Fruit fly (Drosophila melanogaster) whole organism, adult: ENCODE results near the gene Muc12Ea.

ENCODE experiments used
- CG11617 ChIP-seq: fragments of 200-800 bp; sonication (Bioruptor generic); optimal IDR thresholded peaks from 2 replicates; lab custom pipeline; 2017; ENCODE audit warnings: mild to moderate bottlenecking, missing biosample characterization, missing genetic modification reagents, missing genetic modification characterization
- CG12768 ChIP-seq: fragments of 200-800 bp; sonication (Bioruptor generic); optimal IDR thresholded peaks from 2 replicates; lab custom pipeline; 2017; ENCODE audit warnings: missing biosample characterization, missing genetic modification characterization, mild to moderate bottlenecking, moderate library complexity, missing genetic modification reagents
- CG14711 ChIP-seq: fragments of 200-800 bp; sonication (Bioruptor generic); optimal IDR thresholded peaks from 2 replicates; lab custom pipeline; 2018; ENCODE audit warnings: missing biosample characterization, mild to moderate bottlenecking, missing genetic modification characterization, moderate library complexity
- CG1620 ChIP-seq: fragments of 200-800 bp; sonication (Bioruptor generic); optimal IDR thresholded peaks from 2 replicates; lab custom pipeline; 2016; ENCODE audit warnings: missing biosample characterization, missing genetic modification characterization
- CG33017 ChIP-seq: fragments of 200-800 bp; sonication (Bioruptor generic); optimal IDR thresholded peaks from 2 replicates; lab custom pipeline; 2018; ENCODE audit warnings: missing biosample characterization, mild to moderate bottlenecking, missing genetic modification characterization, moderate library complexity
- CG5204 ChIP-seq: fragments of 200-800 bp; sonication (Bioruptor generic); optimal IDR thresholded peaks from 2 replicates; lab custom pipeline; 2016; ENCODE audit warnings: missing biosample characterization, missing genetic modification characterization
- CG7045 ChIP-seq: fragments of 200-800 bp; sonication (Bioruptor generic); optimal IDR thresholded peaks from 2 replicates; lab custom pipeline; 2017; ENCODE audit warnings: missing biosample characterization, mild to moderate bottlenecking, missing genetic modification characterization
- CG7101 ChIP-seq: fragments of 200-800 bp; sonication (Bioruptor generic); optimal IDR thresholded peaks from 2 replicates; lab custom pipeline; 2018; ENCODE audit warnings: missing biosample characterization, mild to moderate bottlenecking, missing genetic modification characterization, moderate library complexity
- Clk ChIP-seq: fragments of 200-800 bp; sonication (Bioruptor generic); optimal IDR thresholded peaks from 2 replicates; lab custom pipeline; 2017; ENCODE audit warnings: missing biosample characterization, missing genetic modification characterization
- Crg-1 ChIP-seq: fragments of 200-800 bp; sonication (Bioruptor generic); optimal IDR thresholded peaks from 2 replicates; lab custom pipeline; 2016; ENCODE audit warnings: missing biosample characterization, missing genetic modification characterization
- Hr96 ChIP-seq: fragments of 200-800 bp; sonication (Bioruptor generic); optimal IDR thresholded peaks from 2 replicates; lab custom pipeline; 2016; ENCODE audit warnings: missing biosample characterization, missing genetic modification characterization
- Mnt ChIP-seq: fragments of 200-800 bp; sonication (Bioruptor generic); optimal IDR thresholded peaks from 2 replicates; lab custom pipeline; 2016; ENCODE audit warnings: missing biosample characterization, mild to moderate bottlenecking, missing genetic modification characterization
- bab1 ChIP-seq: fragments of 200-800 bp; sonication (Bioruptor generic); optimal IDR thresholded peaks from 3 replicates; lab custom pipeline; 2019; ENCODE audit warnings: missing biosample characterization, mild to moderate bottlenecking, missing genetic modification characterization, moderate library complexity
- cic ChIP-seq: fragments of 200-800 bp; sonication (Bioruptor generic); optimal IDR thresholded peaks from 2 replicates; lab custom pipeline; 2017; ENCODE audit warnings: missing biosample characterization, mild to moderate bottlenecking, missing genetic modification characterization, moderate library complexity
- cnc ChIP-seq, 2 experiments: fragments of >200 bp; optimal IDR thresholded peaks; 2 replicates each; lab custom pipeline; 2017
- kay ChIP-seq: fragments of 200-800 bp; sonication (Bioruptor generic); peaks from one replicate; lab custom pipeline; 2016; ENCODE audit warnings: missing biosample characterization, missing genetic modification characterization, borderline replicate concordance
- ovo ChIP-seq: fragments of 200-800 bp; sonication (Bioruptor generic); optimal IDR thresholded peaks from 2 replicates; lab custom pipeline; 2016; ENCODE audit warnings: missing biosample characterization, missing genetic modification characterization
- pad ChIP-seq: fragments of 200-800 bp; sonication (Bioruptor generic); optimal IDR thresholded peaks from 3 replicates; lab custom pipeline; 2017; ENCODE audit warnings: missing biosample characterization, missing genetic modification characterization, mild to moderate bottlenecking, moderate library complexity, missing genetic modification reagents
- tj ChIP-seq: fragments of 200-800 bp; sonication (Bioruptor generic); optimal IDR thresholded peaks from 3 replicates; lab custom pipeline; 2017; ENCODE audit warnings: missing biosample characterization, mild to moderate bottlenecking, missing genetic modification characterization, moderate library complexity
- toe ChIP-seq: fragments of 200-800 bp; sonication (Bioruptor generic); optimal IDR thresholded peaks from 2 replicates; lab custom pipeline; 2016; ENCODE audit warnings: missing biosample characterization, missing genetic modification characterization

The Muc12Ea gene

DNA sequence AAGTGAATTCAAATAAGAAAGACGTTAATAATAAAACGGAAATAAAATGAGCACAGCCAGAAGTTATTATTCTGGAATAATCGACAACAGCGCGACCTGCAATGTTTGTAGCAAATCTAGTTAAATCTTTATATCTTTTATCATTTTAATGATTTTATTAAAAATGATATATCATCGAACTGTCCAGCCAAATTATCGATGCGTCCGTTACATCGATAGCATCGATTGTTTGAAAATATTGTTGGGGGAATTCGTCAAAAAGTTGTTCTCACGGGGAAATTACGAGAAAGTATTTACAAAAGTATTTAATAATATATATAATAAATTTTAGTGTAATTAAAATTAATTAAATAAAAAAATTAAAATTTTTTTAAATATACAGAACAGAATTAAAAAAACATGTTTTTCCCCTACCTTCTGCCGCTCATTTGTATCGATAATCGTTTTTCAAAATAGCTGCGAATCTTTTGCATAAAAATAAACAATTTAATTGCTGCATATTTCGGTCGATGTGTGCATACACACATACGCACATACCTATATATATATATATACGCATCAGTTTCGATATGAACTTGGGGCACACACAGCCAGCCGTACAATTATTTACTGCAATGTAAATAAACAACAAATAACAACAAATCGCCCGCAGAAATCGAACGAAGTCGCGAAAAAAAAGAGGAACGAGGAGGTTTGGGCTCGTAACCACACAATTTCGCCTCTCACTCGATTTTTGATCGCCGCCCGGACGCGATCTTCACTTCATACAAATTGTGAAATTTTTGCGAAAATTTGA is 34.4 kb upstream of the Muc12Ea start, which contains the start of gene CG32599:
CG32599 (plus strand) TSS at position 746 of the 796 bp plus-strand sequence.
- TF ChIP-seq CG1620: no peak
- TF ChIP-seq tj (GFP tag; lab: Kevin White, UChicago): no peak
- peak; percentile 44 for TF ChIP-seq CG14711 (tag; lab: Kevin White, UChicago)
- TF ChIP-seq bab1 (GFP tag; lab: Kevin White, UChicago): no peak
- TF ChIP-seq ovo (GFP tag; lab: Kevin White, UChicago): no peak
- TF ChIP-seq Crg-1: no peak
- peak; percentile 21 for TF ChIP-seq CG7101 (tag; lab: Kevin White, UChicago)
- TF ChIP-seq CG33017 (tag; lab: Kevin White, UChicago): no peak
- TF ChIP-seq cic (GFP tag; lab: Kevin White, UChicago): no peak
- no peak for TF ChIP-seq Clk

DNA sequence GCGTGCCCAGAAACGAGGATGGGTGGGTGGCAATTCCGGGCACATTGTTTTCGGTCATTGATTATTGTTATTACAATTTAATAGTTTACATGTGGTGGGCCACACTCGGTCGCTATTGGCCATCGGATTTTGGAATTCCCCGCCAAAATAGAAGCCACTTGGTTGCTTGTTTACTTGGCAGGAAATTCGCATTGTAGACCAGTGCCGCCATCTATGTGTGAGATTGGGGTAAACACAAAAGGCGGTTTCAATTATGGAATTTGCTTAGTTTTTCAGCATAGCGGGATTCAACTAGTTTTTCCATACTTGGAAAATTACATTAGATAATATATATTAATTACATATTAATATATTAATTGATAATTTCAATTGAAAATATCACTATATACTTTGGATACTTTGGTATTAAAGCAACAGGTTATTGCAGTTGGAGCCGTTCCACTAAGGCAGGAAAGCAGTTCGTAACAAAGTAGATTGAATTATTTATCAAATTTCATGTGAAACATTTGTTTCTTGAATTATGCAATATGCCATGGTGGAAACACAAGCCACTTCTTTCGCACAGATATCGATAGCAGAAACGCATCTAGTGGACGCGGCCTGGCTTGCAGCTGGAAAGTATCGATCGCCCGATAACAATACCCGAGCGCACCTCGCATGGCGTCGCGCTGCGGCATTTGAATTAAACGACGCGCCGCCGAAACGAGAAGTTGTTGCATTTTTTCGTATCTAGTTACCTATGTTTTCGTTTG is 30.3 kb upstream of the Muc12Ea start, which contains the start of gene mud:
mud (plus strand) TSS at position 698 of the 752 bp plus-strand sequence.
- no peak for TF ChIP-seq CG11617
- TF ChIP-seq CG1620: no peak
- TF ChIP-seq cic (GFP tag; lab: Kevin White, UChicago): no peak
- peak; percentile 10 for TF ChIP-seq kay
- TF ChIP-seq Clk: no peak
- TF ChIP-seq CG7101 (tag; lab: Kevin White, UChicago): no peak

DNA sequence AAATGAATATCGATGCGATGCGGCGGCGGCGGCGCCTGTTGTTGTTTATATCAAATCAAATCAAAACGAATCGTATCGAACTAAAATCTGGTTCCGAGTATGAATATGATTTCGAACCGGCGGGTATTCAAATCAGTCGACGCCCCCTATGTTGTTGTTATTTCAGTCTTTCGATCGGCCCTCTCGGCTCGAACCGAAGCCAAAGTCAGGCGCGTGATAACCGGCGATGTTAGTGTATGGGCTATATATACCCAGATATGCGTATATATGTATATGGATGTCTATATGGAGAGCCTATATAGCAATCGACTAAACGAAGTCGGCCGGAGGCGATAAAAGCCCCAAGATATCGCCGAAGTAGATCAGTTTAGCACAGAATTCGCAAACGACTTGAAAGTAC is 16.7 kb upstream of the Muc12Ea start, which contains the start of the genes CG46317 and Tat:
CG46317 (plus strand) TSS at position 361 of the 400 bp plus-strand sequence.
Tat (plus strand) TSS at position 361 of the 400 bp plus-strand sequence.
- TF ChIP-seq CG12768 (GFP tag; lab: Kevin White, UChicago) (no peak), cic (GFP tag; lab: Kevin White, UChicago) (no peak), CG7045 (GFP tag; lab: Kevin White, UChicago) (no peak), bab1 (GFP tag; lab: Kevin White, UChicago) (no peak), Hr96 (GFP tag; lab: Kevin White, UChicago) (no peak), pad (GFP tag; lab: Kevin White, UChicago) (no peak), CG7101 (tag; lab: Kevin White, UChicago) (no peak), Clk (no peak), kay (no peak), CG11617 (no peak), tj (GFP tag; lab: Kevin White, UChicago) (no peak), Mnt (GFP tag; lab: Kevin White, UChicago) (no peak), CG14711 (tag; lab: Kevin White, UChicago) (no peak), toe (no peak)

DNA sequence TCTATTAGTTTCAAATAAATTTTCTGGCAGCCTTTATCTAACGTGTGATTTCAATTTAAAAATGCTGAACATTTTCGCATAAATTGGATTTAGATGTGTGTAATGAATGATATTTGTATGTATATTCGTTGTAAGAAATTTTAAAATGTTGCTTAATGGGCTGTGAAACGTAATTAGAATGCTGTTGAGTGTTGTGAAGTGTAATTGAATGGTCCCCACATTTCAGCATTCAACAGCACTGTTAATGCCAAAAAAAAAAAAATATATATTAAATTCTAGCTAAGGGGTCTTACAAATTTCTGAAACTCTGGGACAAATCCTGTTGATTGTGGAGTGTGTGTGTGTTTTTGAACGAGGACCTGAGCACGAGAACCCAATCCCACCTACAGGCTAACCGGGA is 12.4 kb upstream of the Muc12Ea start:
- no peak for TF ChIP-seq toe
- no peak for TF ChIP-seq Clk
- no peak for TF ChIP-seq CG11617
- TF ChIP-seq CG1620: no peak
- TF ChIP-seq CG12768 (GFP tag; lab: Kevin White, UChicago): no peak
- TF ChIP-seq CG5204: no peak
- TF ChIP-seq CG14711 (tag; lab: Kevin White, UChicago): no peak
- no peak for TF ChIP-seq CG7045 (GFP tag; lab: Kevin White, UChicago)
- TF ChIP-seq cnc (optimal IDR thresholded peaks at IDR 0.05; lab: Kevin White, UChicago): no peak

DNA sequence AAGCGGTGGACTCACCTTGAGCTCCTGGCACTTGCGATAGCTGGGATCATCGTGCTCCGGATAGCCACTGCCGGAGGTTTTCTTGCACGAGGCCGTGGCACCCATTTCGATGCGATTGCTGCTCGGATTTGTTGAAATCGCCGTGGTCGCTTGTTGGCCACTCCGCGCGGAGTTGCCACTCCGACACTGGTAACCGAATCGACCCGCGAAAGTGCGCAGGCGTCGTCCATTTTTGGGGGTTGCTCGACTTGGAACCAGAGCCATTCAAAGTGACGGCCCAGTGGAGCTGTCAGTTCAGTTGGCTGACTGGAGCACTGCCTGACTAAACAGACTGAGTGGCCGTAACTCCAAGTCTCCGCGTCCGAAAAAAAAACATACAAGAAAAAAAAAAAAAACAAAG is 11.5 kb upstream of the Muc12Ea start, which contains the start of the genes CG13404 and na:
CG13404 (minus strand) TSS at position 176 of the 400 bp plus-strand sequence.
na (plus strand) TSS at position 293 of the 400 bp plus-strand sequence.
- TF ChIP-seq CG12768 (GFP tag; lab: Kevin White, UChicago) (no peak), CG33017 (tag; lab: Kevin White, UChicago) (no peak), CG11617 (no peak), kay (no peak), cic (GFP tag; lab: Kevin White, UChicago) (no peak), ovo (GFP tag; lab: Kevin White, UChicago) (no peak), CG7101 (tag; lab: Kevin White, UChicago) (no peak), Hr96 (GFP tag; lab: Kevin White, UChicago) (no peak), CG5204 (no peak), Clk (no peak), bab1 (GFP tag; lab: Kevin White, UChicago) (no peak)

DNA sequence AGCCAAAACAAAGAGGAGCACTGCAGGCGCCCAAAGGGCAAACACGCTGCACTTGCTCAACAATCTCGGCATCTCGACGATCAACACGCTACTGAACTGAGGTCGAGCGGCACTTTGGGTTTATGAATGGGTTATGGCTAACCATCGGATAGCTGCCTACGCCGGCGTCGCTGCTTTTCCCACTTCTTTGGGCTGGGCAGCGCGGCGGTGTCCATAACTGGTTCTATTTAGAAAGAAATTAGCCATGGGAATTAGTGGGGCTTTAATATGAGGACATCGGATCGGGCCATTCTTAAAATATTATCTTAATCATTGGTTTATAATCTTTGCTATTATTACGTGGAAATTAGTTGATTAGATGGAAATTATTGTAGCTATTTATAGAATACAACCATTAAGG is 11.8 kb downstream of the Muc12Ea start, which contains the start of gene CG9400:
CG9400 (minus strand) TSS at position 101 of the 400 bp plus-strand sequence.
- no peak for TF ChIP-seq CG12768 (GFP tag; lab: Kevin White, UChicago)
- TF ChIP-seq cic (GFP tag; lab: Kevin White, UChicago): no peak
- TF ChIP-seq CG11617: no peak
- TF ChIP-seq CG7045 (GFP tag; lab: Kevin White, UChicago): no peak
- TF ChIP-seq bab1 (GFP tag; lab: Kevin White, UChicago): no peak
- no peak for TF ChIP-seq kay
- no peak for TF ChIP-seq cnc (optimal IDR thresholded peaks at IDR 0.05; lab: Kevin White, UChicago)
- no peak for TF ChIP-seq CG33017 (tag; lab: Kevin White, UChicago)
- TF ChIP-seq Crg-1: no peak
- no peak for TF ChIP-seq Hr96 (GFP tag; lab: Kevin White, UChicago)
